Worm (Caenorhabditis elegans): Measurements from ENCODE around the gene daf-37.

- TF ChIP-seq lin-15B (tag; optimal IDR thresholded peaks at IDR 0.05) (no peak), nhr-28 (tag; optimal IDR thresholded peaks at IDR 0.05) (no peak), nhr-102 (tag; optimal IDR thresholded peaks at IDR 0.05) (no peak), hmg-1.1 (GFP tag; IDR thresholded peaks at IDR 0.05) (no peak), pqm-1 (tag; optimal IDR thresholded peaks at IDR 0.05) (no peak), ceh-44 (GFP tag; IDR thresholded peaks at IDR 0.05) (no peak), pha-4 (GFP tag; IDR thresholded peaks at IDR 0.05) (no peak), pha-4 (tag; optimal IDR thresholded peaks at IDR 0.05) (no peak), mxl-2 (GFP tag; conservative IDR thresholded peaks at IDR 0.05) (no peak), php-3 (GFP tag; IDR thresholded peaks at IDR 0.05) (no peak), Y5F2A.4 (GFP tag; optimal IDR thresholded peaks at IDR 0.05) (no peak)
Observed at ce11 chrII:6226995-6227394, 19.0 kb upstream of the daf-37 start, which contains the start of gene srsy-2.
